Worm (Caenorhabditis elegans): ENCODE data around the gene C09B9.85.
"Not testable (repeated sequence)": the region's sequence is repeated elsewhere in the genome, so short reads cannot be mapped to it uniquely, and the experiment has no call there.

The C09B9.85 gene

DNA sequence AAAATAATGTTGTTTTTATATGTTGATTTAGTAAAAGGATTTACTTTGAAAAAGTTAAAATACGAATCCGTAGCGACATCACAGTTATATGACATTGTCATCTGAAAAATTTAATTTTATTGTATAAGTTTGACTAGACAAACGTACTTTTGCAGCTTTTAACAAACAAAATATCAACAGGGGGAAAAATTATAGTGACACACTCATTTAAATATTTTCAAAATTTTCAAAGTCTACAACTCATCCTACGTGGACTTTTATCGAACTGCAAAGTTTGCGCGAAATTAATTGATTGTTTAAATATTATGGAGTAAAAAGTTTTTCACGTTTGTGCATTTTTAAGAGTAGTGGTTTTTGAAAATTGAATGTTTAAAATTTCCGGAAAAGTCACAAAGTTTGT lies at the start of gene C09B9.85:
TSS of gene C09B9.85 (minus strand) at position 101 of the 400 bp plus-strand sequence.
- TF ChIP-seq F13C5.2 (tag; optimal IDR thresholded peaks at IDR 0.05) (no peak), hmbx-1 (tag; optimal IDR thresholded peaks at IDR 0.05) (no peak), sea-1 (GFP tag; conservative IDR thresholded peaks at IDR 0.05) (no peak), tbx-37 (GFP tag; conservative IDR thresholded peaks at IDR 0.05) (no peak), pes-1 (GFP tag; IDR thresholded peaks at IDR 0.05) (no peak), tra-4 (tag; optimal IDR thresholded peaks at IDR 0.05) (no peak), B0310.2 (tag; optimal IDR thresholded peaks at IDR 0.05) (no peak), ama-1 (optimal IDR thresholded peaks at IDR 0.05) (no peak), tbx-11 (GFP tag; IDR thresholded peaks at IDR 0.05) (no peak), ets-7 (tag; optimal IDR thresholded peaks at IDR 0.05) (no peak), hmg-4 (GFP tag; optimal IDR thresholded peaks at IDR 0.05) (no peak)

DNA sequence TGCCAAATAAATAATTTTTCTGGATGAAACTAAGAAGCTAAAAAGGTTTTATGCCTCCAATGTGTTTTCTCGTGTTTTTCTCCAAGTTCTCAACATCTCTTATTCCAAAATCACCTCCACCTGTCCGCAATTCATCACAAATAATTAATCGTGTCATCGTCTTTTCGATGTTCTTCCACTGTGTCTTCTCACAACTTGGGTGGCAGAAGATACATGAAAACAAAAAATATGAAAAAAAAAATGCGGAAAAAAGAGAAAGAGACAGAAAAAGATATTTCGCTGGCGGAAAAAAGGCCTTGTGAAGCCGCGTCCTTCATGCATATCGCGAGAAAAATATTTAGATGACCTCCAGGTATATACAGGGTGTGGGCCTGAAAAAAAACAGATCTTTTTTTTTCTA lies 48.3 kb upstream of the C09B9.85 start:
- TF ChIP-seq hmbx-1 (tag; optimal IDR thresholded peaks at IDR 0.05) (no peak), tbx-11 (GFP tag; IDR thresholded peaks at IDR 0.05) (no peak), hmg-4 (GFP tag; optimal IDR thresholded peaks at IDR 0.05) (no peak)

DNA sequence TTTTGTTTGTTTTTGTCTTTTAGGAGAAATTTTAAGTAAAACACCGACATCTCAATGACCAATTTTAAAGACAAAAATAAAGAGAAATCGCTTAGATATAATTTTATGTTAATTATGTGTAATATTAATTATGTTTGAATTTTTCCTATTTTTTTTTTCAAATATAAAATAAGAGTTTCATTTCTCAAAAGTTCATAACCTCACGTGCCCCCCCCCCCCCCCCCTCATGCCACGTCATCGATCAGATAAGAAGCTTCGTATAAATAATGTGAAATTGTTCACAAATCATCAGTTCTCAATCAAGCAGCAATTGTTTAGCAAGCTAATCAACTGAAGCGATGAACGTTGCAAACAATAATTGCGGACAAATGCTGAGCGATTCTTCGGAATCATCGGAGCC lies 45.0 kb upstream of the C09B9.85 start, which contains the start of gene C02B10.6:
TSS of gene C02B10.6 (plus strand) at position 301 of the 400 bp plus-strand sequence.
- TF ChIP-seq hmbx-1 (tag; optimal IDR thresholded peaks at IDR 0.05); tbx-37 (GFP tag; conservative IDR thresholded peaks at IDR 0.05); flt-1 (GFP tag; IDR thresholded peaks at IDR 0.05): not testable (repeated sequence)

DNA sequence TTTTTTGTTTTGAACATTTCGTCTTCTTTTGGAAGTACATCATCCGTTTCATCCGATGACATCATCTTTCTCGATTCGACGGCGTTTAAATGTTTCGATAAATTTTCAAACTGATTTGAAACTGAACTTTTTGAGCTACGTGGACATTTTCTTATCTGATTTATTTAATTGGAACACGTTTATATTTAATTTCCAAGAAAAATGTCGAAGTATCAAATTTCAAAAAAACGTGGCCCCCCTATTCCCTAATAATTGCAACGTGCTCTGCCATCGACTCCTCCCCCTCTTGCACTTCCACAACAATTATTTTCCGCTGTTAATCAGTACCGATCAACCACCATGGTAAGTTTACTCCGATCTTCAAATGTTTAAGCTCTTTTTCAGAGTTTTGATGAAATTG lies 43.0 kb upstream of the C09B9.85 start, which contains the start of the genes R13H9.6 and rmd-6:
TSS of gene R13H9.6 (minus strand) at position 101 of the 400 bp plus-strand sequence.
TSS of gene rmd-6 (plus strand) at position 305 of the 400 bp plus-strand sequence.
- TF ChIP-seq B0310.2 (tag; optimal IDR thresholded peaks at IDR 0.05); ama-1 (optimal IDR thresholded peaks at IDR 0.05); flt-1 (GFP tag; IDR thresholded peaks at IDR 0.05): not testable (repeated sequence)

DNA sequence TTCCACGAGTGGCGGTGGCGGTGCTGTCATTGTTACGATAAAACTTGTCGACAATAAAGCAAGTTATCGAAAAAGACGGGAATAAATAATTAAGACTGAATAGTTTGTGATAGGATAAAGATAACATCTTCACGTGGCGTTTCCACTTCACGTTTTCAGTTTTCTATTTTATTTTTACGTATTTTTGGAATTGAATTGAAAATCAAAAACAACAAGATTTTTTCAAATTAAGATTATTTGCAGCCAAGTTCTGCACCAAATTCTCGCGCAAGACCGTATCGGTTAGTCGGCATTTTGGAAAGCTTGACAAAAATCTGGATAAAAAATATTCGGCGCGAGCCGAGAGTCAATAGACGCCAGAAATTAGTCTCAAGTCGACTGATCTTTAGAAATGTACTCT lies 41.3 kb upstream of the C09B9.85 start, which contains the start of gene ttbk-2.2:
TSS of gene ttbk-2.2 (minus strand) at position 101 of the 400 bp plus-strand sequence.
- not testable (repeated sequence) for TF ChIP-seq hmbx-1 (tag; optimal IDR thresholded peaks at IDR 0.05); ceh-36 (tag; optimal IDR thresholded peaks at IDR 0.05); pes-1 (GFP tag; IDR thresholded peaks at IDR 0.05)

DNA sequence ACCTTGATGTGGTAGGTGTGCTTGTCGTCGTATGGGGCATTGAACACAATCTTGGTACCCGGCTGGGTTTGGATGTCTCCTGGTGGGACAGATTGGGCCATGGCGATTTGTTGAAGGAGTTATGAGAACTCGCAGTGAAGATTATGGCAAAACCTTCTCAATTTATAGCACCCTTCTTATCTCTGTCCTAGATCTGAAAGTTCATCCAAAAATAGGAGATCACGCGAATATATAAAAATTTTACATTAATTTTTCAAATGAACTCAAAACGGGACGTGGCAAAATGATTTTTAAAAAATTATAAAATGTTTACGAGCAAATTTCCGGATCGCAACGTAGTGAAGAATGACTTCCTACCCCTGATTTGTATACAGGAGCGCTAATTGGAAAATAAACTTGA lies 39.4 kb upstream of the C09B9.85 start, which contains the start of gene msp-53:
TSS of gene msp-53 (minus strand) at position 101 of the 400 bp plus-strand sequence.
- TF ChIP-seq hmbx-1 (tag; optimal IDR thresholded peaks at IDR 0.05); ama-1 (optimal IDR thresholded peaks at IDR 0.05); ceh-36 (tag; optimal IDR thresholded peaks at IDR 0.05): not testable (repeated sequence)

DNA sequence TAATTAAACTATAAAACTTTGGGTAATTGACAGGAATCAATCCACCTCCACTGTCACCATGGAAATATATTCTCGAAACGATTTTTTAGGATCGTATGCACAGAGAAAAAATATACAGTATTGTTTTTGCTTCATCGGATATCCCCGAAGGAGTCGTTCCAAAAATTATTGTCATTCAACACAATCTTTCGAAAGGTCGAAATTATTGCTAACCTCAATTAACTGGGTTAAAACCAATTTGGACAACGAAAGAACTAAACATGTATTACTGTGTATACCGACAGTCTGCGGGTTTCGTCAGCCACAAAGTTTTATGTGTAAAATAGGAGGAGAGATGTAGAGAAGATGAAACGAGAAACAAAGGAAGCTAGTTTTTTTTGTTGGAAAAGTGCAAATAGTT lies 37.8 kb upstream of the C09B9.85 start:
- TF ChIP-seq sea-1 (GFP tag; conservative IDR thresholded peaks at IDR 0.05) (no peak), tra-4 (tag; optimal IDR thresholded peaks at IDR 0.05) (no peak), tbx-11 (GFP tag; IDR thresholded peaks at IDR 0.05) (no peak), F13C5.2 (tag; optimal IDR thresholded peaks at IDR 0.05) (no peak), tbx-37 (GFP tag; conservative IDR thresholded peaks at IDR 0.05) (no peak), ceh-13 (GFP tag; optimal IDR thresholded peaks at IDR 0.05) (no peak), pes-1 (GFP tag; IDR thresholded peaks at IDR 0.05) (no peak), B0310.2 (tag; optimal IDR thresholded peaks at IDR 0.05) (no peak)

DNA sequence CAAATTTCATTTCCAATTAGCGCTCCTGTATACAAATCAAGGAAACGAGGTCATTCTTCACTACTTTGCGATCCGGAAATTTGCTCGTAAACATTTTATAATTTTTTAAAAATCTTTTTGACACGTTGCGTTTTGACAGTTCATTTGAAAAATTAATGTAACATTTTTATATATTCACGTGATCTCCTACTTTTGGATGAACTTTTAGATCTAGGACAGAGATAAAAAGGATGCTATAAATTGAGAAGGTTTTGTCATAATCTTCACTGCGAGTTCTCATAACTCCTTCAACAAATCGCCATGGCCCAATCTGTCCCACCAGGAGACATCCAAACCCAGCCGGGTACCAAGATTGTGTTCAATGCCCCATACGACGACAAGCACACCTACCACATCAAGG lies 36.7 kb upstream of the C09B9.85 start, which contains the start of gene msp-57:
TSS of gene msp-57 (plus strand) at position 301 of the 400 bp plus-strand sequence.
- TF ChIP-seq flt-1 (GFP tag; IDR thresholded peaks at IDR 0.05); aly-1 (tag; optimal IDR thresholded peaks at IDR 0.05); scrt-1 (GFP tag; IDR thresholded peaks at IDR 0.05): not testable (repeated sequence)

DNA sequence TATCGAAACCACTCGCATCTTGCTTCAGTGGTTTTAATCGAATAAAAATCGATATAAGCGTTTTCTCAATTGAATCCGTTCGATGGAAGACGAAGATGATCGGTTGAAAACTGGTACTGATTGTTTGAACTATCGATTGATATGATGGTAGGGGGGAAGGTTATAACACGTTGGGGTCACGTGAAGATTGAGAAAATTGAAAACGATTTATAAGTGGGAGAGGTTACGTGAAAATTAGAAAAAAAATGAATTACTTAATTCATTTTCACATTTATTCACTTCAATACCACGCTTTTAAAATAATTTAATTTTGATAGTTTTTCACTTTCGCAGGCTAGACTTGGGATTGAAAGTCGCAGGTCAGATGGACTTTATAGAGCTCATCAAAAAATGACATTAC lies 35.4 kb upstream of the C09B9.85 start, which contains the start of gene C09B9.7:
TSS of gene C09B9.7 (minus strand) at position 101 of the 400 bp plus-strand sequence.
- no peak for TF ChIP-seq tbx-37 (GFP tag; conservative IDR thresholded peaks at IDR 0.05)
- TF ChIP-seq hmg-4 (GFP tag; optimal IDR thresholded peaks at IDR 0.05): no peak
- TF ChIP-seq ama-1 (optimal IDR thresholded peaks at IDR 0.05): no peak
- TF ChIP-seq aly-1 (tag; optimal IDR thresholded peaks at IDR 0.05): no peak
- TF ChIP-seq sea-1 (GFP tag; conservative IDR thresholded peaks at IDR 0.05): no peak

DNA sequence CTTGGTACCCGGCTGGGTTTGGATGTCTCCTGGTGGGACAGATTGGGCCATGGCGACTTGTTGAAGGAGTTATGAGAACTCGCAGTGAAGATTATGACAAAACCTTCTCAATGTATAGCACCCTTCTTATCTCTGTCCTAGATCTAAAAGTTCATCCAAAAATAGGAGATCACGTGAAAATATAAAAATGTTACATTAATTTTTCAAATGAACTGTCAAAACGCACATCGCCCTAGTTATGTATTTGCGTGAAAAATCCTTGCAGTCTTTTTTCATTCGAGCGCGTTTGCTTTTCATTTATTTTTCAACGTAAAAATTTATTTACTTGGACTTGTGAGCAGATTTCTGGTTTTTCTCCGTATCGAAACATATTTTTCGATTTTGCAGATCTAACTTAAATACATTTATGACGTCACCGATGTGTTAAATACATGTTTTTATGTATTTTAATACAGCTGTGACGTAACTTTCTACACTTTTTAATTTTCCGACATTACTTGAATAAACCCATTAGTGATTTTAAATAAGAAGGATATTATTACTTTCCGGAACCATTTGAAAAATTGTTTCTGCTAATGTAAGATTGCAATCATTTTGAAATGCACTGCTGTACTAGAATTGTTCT lies 30.5 kb upstream of the C09B9.85 start, which contains the start of gene msp-55:
TSS of gene msp-55 (minus strand) at position 51 of the 625 bp plus-strand sequence.
- TF ChIP-seq hmbx-1 (tag; optimal IDR thresholded peaks at IDR 0.05) (no peak), pes-1 (GFP tag; IDR thresholded peaks at IDR 0.05) (no peak), flt-1 (GFP tag; IDR thresholded peaks at IDR 0.05) (no peak), tra-4 (tag; optimal IDR thresholded peaks at IDR 0.05) (no peak), aly-1 (tag; optimal IDR thresholded peaks at IDR 0.05) (no peak), sea-1 (GFP tag; conservative IDR thresholded peaks at IDR 0.05) (no peak), ama-1 (optimal IDR thresholded peaks at IDR 0.05) (no peak), hnd-1 (tag; optimal IDR thresholded peaks at IDR 0.05) (no peak), B0310.2 (tag; optimal IDR thresholded peaks at IDR 0.05) (no peak), ceh-36 (tag; optimal IDR thresholded peaks at IDR 0.05) (no peak), tbx-11 (GFP tag; IDR thresholded peaks at IDR 0.05) (no peak), ceh-13 (GFP tag; optimal IDR thresholded peaks at IDR 0.05) (no peak), hmg-4 (GFP tag; optimal IDR thresholded peaks at IDR 0.05) (no peak), scrt-1 (GFP tag; IDR thresholded peaks at IDR 0.05) (no peak), tbx-37 (GFP tag; conservative IDR thresholded peaks at IDR 0.05) (no peak), ets-7 (tag; optimal IDR thresholded peaks at IDR 0.05) (no peak)

Data from whole organism, early embryonic.